Worm (Caenorhabditis elegans): ENCODE results near the gene C02F12.8.

The C02F12.8 gene

DNA sequence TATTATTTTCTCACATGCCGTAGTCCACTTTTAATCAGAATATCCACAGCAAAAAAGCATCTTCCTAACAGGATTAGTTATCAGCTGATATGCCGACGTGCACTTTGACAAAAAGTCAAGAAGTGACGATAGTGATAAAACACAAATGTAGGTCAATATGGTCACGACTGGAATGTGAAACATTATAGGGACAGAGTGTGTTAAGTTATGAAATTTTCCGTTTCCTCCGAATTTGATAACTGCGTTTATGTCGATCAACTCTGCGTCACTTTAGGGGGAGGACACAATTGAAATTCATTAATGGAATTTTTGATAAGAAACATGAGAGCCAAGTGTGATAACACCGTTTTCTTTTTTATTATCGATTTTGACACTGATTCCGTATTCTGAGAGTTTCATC lies 35.9 kb upstream of the C02F12.8 start, which contains the start of gene aex-4:
aex-4 (plus strand) TSS at position 312 of the 400 bp plus-strand sequence.
- no peak for TF ChIP-seq zip-5 (tag; optimal IDR thresholded peaks at IDR 0.05)
- no peak for TF ChIP-seq hlh-8 (tag; optimal IDR thresholded peaks at IDR 0.05)
- no peak for TF ChIP-seq sox-2 (GFP tag; IDR thresholded peaks at IDR 0.05)
- peak; percentile 64 for TF ChIP-seq elt-2 (tag; optimal IDR thresholded peaks at IDR 0.05)
- no peak for TF ChIP-seq lin-11 (tag; optimal IDR thresholded peaks at IDR 0.05)
- TF ChIP-seq pat-9 (tag; optimal IDR thresholded peaks at IDR 0.05) = no peak
- TF ChIP-seq nhr-11 (tag; optimal IDR thresholded peaks at IDR 0.05) = no peak
- no peak for TF ChIP-seq rnt-1 (tag; optimal IDR thresholded peaks at IDR 0.05)

DNA sequence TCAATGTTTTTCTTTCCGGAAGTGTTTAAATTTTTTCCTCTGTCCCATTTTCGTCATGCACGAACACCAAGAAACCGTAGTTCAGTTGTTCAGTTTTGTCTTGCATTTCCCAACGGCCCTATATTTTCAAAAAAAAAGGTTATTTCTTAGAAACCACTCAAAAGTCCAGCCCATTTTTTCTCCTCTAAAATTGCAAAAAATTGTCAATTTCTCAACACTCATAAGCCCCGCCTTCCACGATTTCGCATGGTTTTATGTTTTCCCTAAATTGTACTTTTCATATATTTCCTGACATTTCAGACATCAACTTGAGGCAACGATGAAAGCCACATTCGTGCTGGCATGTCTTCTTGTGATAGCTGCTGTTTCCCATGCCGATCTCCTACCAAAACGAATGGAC lies 34.2 kb upstream of the C02F12.8 start, which contains the start of gene nlp-1:
nlp-1 (plus strand) TSS at position 301 of the 400 bp plus-strand sequence.
- TF ChIP-seq unc-86 (tag; optimal IDR thresholded peaks at IDR 0.05) (no peak), ets-4 (tag; optimal IDR thresholded peaks at IDR 0.05) (no peak), sox-2 (GFP tag; IDR thresholded peaks at IDR 0.05) (no peak), ceh-22 (tag; optimal IDR thresholded peaks at IDR 0.05) (no peak), sdc-2 (tag; optimal IDR thresholded peaks at IDR 0.05) (no peak), ceh-48 (tag; optimal IDR thresholded peaks at IDR 0.05) (no peak), ztf-16 (tag; optimal IDR thresholded peaks at IDR 0.05) (no peak), nfya-1 (tag; optimal IDR thresholded peaks at IDR 0.05) (no peak), unc-55 (GFP tag; optimal IDR thresholded peaks at IDR 0.05) (no peak), ceh-24 (tag; optimal IDR thresholded peaks at IDR 0.05) (no peak), rnt-1 (tag; optimal IDR thresholded peaks at IDR 0.05) (no peak), syd-9 (tag; optimal IDR thresholded peaks at IDR 0.05) (no peak), pha-4 (tag; optimal IDR thresholded peaks at IDR 0.05) (no peak), fax-1 (tag; optimal IDR thresholded peaks at IDR 0.05) (no peak), T23F11.4 (GFP tag; optimal IDR thresholded peaks at IDR 0.05) (no peak), ceh-19 (GFP tag; optimal IDR thresholded peaks at IDR 0.05) (no peak)

DNA sequence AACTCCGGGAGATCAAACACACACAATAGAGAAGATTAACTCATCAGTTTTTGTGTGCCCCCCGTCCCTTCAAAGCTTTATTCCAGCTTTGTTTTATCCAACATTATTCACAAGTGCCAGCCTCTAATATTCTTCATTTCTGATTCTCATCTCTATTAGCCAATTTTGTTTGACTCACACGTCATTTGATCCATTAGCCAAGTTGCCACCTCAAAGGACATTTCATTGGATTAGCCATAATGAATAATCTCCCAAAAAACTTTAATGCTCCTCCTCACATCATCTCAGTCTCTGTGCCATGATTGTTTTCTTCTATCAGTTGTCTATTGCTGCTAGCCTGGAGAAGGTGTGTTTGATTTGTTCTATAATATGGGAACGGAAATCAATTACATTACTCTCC lies 32.4 kb upstream of the C02F12.8 start:
- no peak for TF ChIP-seq hlh-15 (tag; optimal IDR thresholded peaks at IDR 0.05)
- no peak for TF ChIP-seq odd-2 (tag; optimal IDR thresholded peaks at IDR 0.05)
- TF ChIP-seq pha-2 (tag; optimal IDR thresholded peaks at IDR 0.05) = no peak
- no peak for TF ChIP-seq sox-2 (GFP tag; IDR thresholded peaks at IDR 0.05)
- TF ChIP-seq ets-4 (tag; optimal IDR thresholded peaks at IDR 0.05) = no peak
- no peak for TF ChIP-seq gmeb-2 (tag; optimal IDR thresholded peaks at IDR 0.05)
- TF ChIP-seq fkh-10 (GFP tag; optimal IDR thresholded peaks at IDR 0.05) = no peak
- no peak for TF ChIP-seq hlh-6 (tag; optimal IDR thresholded peaks at IDR 0.05)
- no peak for TF ChIP-seq nfya-1 (tag; optimal IDR thresholded peaks at IDR 0.05)
- no peak for TF ChIP-seq ceh-6 (GFP tag; optimal IDR thresholded peaks at IDR 0.05)
- no peak for TF ChIP-seq syd-9 (tag; optimal IDR thresholded peaks at IDR 0.05)
- TF ChIP-seq K09A11.1 (tag; optimal IDR thresholded peaks at IDR 0.05; ENCODE audit: insufficient read depth) = no peak
- TF ChIP-seq ceh-14 (tag; optimal IDR thresholded peaks at IDR 0.05) = no peak
- no peak for TF ChIP-seq ceh-19 (GFP tag; optimal IDR thresholded peaks at IDR 0.05)
- TF ChIP-seq ceh-45 (GFP tag; IDR thresholded peaks at IDR 0.05) = no peak

DNA sequence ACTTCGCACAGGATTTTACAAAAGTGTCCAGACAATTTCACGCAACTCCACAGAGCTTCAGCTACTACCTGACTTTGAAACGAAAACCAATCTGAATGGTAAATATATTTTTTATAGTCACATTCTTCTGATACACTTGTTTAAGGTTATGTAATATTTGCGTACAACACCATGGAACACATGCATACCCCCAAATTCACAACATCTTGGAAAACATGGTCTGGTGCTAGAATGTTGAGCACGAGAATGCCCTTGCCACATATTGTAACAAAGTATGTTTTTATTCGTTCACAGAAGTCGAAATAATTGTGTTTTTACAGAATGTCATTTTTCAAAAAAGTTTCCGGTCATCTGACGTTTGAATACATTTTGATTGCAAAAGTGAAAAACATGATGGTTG lies 22.8 kb upstream of the C02F12.8 start:
- TF ChIP-seq K09A11.1 (tag; optimal IDR thresholded peaks at IDR 0.05; ENCODE audit: insufficient read depth) (no peak), sdc-2 (tag; optimal IDR thresholded peaks at IDR 0.05) (no peak), ceh-48 (tag; optimal IDR thresholded peaks at IDR 0.05) (no peak), tbx-2 (tag; optimal IDR thresholded peaks at IDR 0.05) (no peak), pqm-1 (tag; optimal IDR thresholded peaks at IDR 0.05) (no peak), ahr-1 (tag; optimal IDR thresholded peaks at IDR 0.05) (no peak), pax-1 (tag; optimal IDR thresholded peaks at IDR 0.05) (no peak), ets-4 (tag; optimal IDR thresholded peaks at IDR 0.05) (no peak), ceh-45 (GFP tag; IDR thresholded peaks at IDR 0.05) (no peak), ceh-18 (tag; optimal IDR thresholded peaks at IDR 0.05) (no peak), gmeb-2 (tag; optimal IDR thresholded peaks at IDR 0.05) (no peak), fkh-6 (tag; optimal IDR thresholded peaks at IDR 0.05) (no peak), hlh-30 (tag; optimal IDR thresholded peaks at IDR 0.05; ENCODE audit: insufficient read depth) (no peak), nhr-11 (tag; optimal IDR thresholded peaks at IDR 0.05) (no peak), pat-9 (tag; optimal IDR thresholded peaks at IDR 0.05) (no peak), K02D7.2 (tag; optimal IDR thresholded peaks at IDR 0.05) (no peak), ceh-34 (tag; optimal IDR thresholded peaks at IDR 0.05) (no peak), unc-86 (tag; optimal IDR thresholded peaks at IDR 0.05) (no peak), pros-1 (tag; optimal IDR thresholded peaks at IDR 0.05) (no peak), ama-1 (optimal IDR thresholded peaks at IDR 0.05) (no peak)

Measured in whole organism, late embryonic.